Worm (Caenorhabditis elegans) whole organism, young adult: ENCODE results near the gene exc-9.

Experiments
- B0019.2 ChIP-seq: fragments of 200-800 bp; sonication (Bioruptor generic); conservative IDR thresholded peaks from 2 replicates; pipeline ENCODE4 v1.3.6; 2022; ENCODE audit warnings: missing genetic modification reagents, missing genetic modification characterization, missing compliant biosample characterization
- C06A6.2 ChIP-seq: fragments of 200-800 bp; sonication (Bioruptor generic); conservative IDR thresholded peaks from 2 replicates; pipeline ENCODE4 v1.3.6; 2022; ENCODE audit warnings: missing genetic modification characterization, missing compliant biosample characterization
- C17E4.6 ChIP-seq: fragments of 200-800 bp; sonication (Bioruptor generic); IDR thresholded peaks from 2 replicates; pipeline ENCODE4 v1.3.6; 2022; ENCODE audit warnings: missing genetic modification reagents, missing genetic modification characterization, missing compliant biosample characterization
- F33H1.4 ChIP-seq: fragments of 200-800 bp; sonication (Bioruptor generic); IDR thresholded peaks from 2 replicates; pipeline ENCODE4 v1.3.6; 2022; ENCODE audit warnings: missing genetic modification reagents, missing genetic modification characterization, missing compliant biosample characterization
- F52B5.7 ChIP-seq: sonication (generic microtip); optimal IDR thresholded peaks from 2 replicates; lab custom pipeline; 2016; ENCODE audit warnings: mild to moderate bottlenecking, missing genetic modification characterization, missing compliant biosample characterization
- F55B11.4 ChIP-seq: sonication (generic microtip); optimal IDR thresholded peaks from 2 replicates; lab custom pipeline; 2016; ENCODE audit warnings: missing compliant biosample characterization, missing genetic modification characterization, borderline replicate concordance; ENCODE audit not compliant: insufficient read depth
- F57A8.1 ChIP-seq: fragments of 200-800 bp; sonication (Bioruptor generic); optimal IDR thresholded peaks from 2 replicates; lab custom pipeline; 2018; ENCODE audit warnings: mild to moderate bottlenecking, missing genetic modification characterization, moderate library complexity, missing compliant biosample characterization
- T07F8.4 ChIP-seq: sonication (generic microtip); optimal IDR thresholded peaks from 2 replicates; lab custom pipeline; 2016; ENCODE audit warnings: mild to moderate bottlenecking, missing genetic modification characterization, moderate library complexity, missing compliant biosample characterization
- Y53F4B.3 ChIP-seq: fragments of 200-800 bp; sonication (Bioruptor generic); IDR thresholded peaks from 2 replicates; pipeline ENCODE4 v1.3.6; 2022; ENCODE audit warnings: missing genetic modification reagents, missing genetic modification characterization, missing compliant biosample characterization
- Y79H2A.3 ChIP-seq: fragments of 200-800 bp; sonication (Bioruptor generic); conservative IDR thresholded peaks from 2 replicates; pipeline ENCODE4 v1.3.6; 2022; ENCODE audit warnings: missing genetic modification reagents, missing genetic modification characterization, missing compliant biosample characterization
- ZK185.1 ChIP-seq: sonication (generic microtip); optimal IDR thresholded peaks from 2 replicates; lab custom pipeline; 2016; ENCODE audit warnings: mild to moderate bottlenecking, missing genetic modification characterization, missing compliant biosample characterization; ENCODE audit not compliant: poor library complexity, severe bottlenecking
- akir-1 ChIP-seq: fragments of 200-800 bp; sonication (Bioruptor generic); optimal IDR thresholded peaks from 2 replicates; lab custom pipeline; 2018; ENCODE audit warnings: mild to moderate bottlenecking, missing genetic modification characterization, moderate library complexity, missing compliant biosample characterization
- aptf-2 ChIP-seq: fragments of 200-800 bp; sonication (Bioruptor generic); conservative IDR thresholded peaks from 2 replicates; pipeline ENCODE4 v1.3.6; 2022; ENCODE audit warnings: missing genetic modification reagents, missing genetic modification characterization, missing compliant biosample characterization
- attf-3 ChIP-seq: fragments of 200-800 bp; sonication (Bioruptor generic); conservative IDR thresholded peaks from 2 replicates; pipeline ENCODE4 v1.3.6; 2022; ENCODE audit warnings: missing genetic modification reagents, missing genetic modification characterization, missing compliant biosample characterization
- attf-5 ChIP-seq: fragments of 200-800 bp; sonication (Bioruptor generic); optimal IDR thresholded peaks from 2 replicates; lab custom pipeline; 2018; ENCODE audit warnings: mild to moderate bottlenecking, missing genetic modification characterization, missing compliant biosample characterization
- ccch-3 ChIP-seq: fragments of 200-800 bp; sonication (Bioruptor generic); optimal IDR thresholded peaks from 2 replicates; lab custom pipeline; 2018; ENCODE audit warnings: mild to moderate bottlenecking, missing genetic modification characterization, missing compliant biosample characterization
- cebp-1 ChIP-seq, 2 experiments: fragments of 200-800 bp in 1 of 2; sonication (Bioruptor generic) in 1 of 2; sonication (generic microtip) in 1 of 2; IDR thresholded peaks in 1 of 2; optimal IDR thresholded peaks in 1 of 2; 2 replicates each; pipeline versions ENCODE4 v1.3.6 to Lab custom; 2017 to 2022; ENCODE audit warnings: missing compliant biosample characterization in 2 of 2, missing genetic modification characterization in 2 of 2, mild to moderate bottlenecking in 1 of 2, missing genetic modification reagents in 1 of 2, moderate library complexity in 1 of 2
- cebp-2 ChIP-seq: fragments of 200-800 bp; sonication (Bioruptor generic); IDR thresholded peaks from 2 replicates; pipeline ENCODE4 v1.3.6; 2022; ENCODE audit warnings: missing genetic modification characterization, missing compliant biosample characterization
- ceh-27 ChIP-seq: fragments of 200-800 bp; sonication (Bioruptor generic); optimal IDR thresholded peaks from 2 replicates; lab custom pipeline; 2018; ENCODE audit warnings: mild to moderate bottlenecking, missing genetic modification characterization, moderate library complexity, missing compliant biosample characterization
- ceh-40 ChIP-seq: fragments of 200-800 bp; sonication (Bioruptor generic); IDR thresholded peaks from 2 replicates; pipeline ENCODE4 v1.3.6; 2022; ENCODE audit warnings: missing genetic modification characterization, missing compliant biosample characterization
- ceh-58 ChIP-seq: fragments of 200-800 bp; sonication (Bioruptor generic); IDR thresholded peaks from 2 replicates; pipeline ENCODE4 v1.3.6; 2022; ENCODE audit warnings: missing genetic modification characterization, missing compliant biosample characterization
- ceh-79 ChIP-seq: sonication (generic microtip); optimal IDR thresholded peaks from 2 replicates; lab custom pipeline; 2017; ENCODE audit warnings: mild to moderate bottlenecking, missing genetic modification characterization, missing compliant biosample characterization
- die-1 ChIP-seq: sonication (generic microtip); optimal IDR thresholded peaks from 2 replicates; lab custom pipeline; 2016; ENCODE audit warnings: missing genotype, mild to moderate bottlenecking, missing genetic modification characterization, missing compliant biosample characterization
- efl-1 ChIP-seq: fragments of 150-350 bp; optimal IDR thresholded peaks from 2 replicates; lab custom pipeline; 2014; ENCODE audit warnings: missing biosample characterization, missing genetic modification reagents, missing genetic modification characterization
- fkh-3 ChIP-seq: sonication (generic microtip); optimal IDR thresholded peaks from 2 replicates; lab custom pipeline; 2016; ENCODE audit warnings: mild to moderate bottlenecking, missing genetic modification characterization, missing compliant biosample characterization
- hlh-12 ChIP-seq: sonication (generic microtip); optimal IDR thresholded peaks from 2 replicates; lab custom pipeline; 2016; ENCODE audit warnings: missing genetic modification characterization, missing compliant biosample characterization
- hmg-1.2 ChIP-seq: fragments of 200-800 bp; sonication (Bioruptor generic); IDR thresholded peaks from 2 replicates; pipeline ENCODE4 v1.3.6; 2022; ENCODE audit warnings: missing genetic modification reagents, missing genetic modification characterization, missing compliant biosample characterization
- let-607 ChIP-seq, 2 experiments: fragments of 200-800 bp in 1 of 2; sonication (Bioruptor generic) in 1 of 2; sonication (generic microtip) in 1 of 2; optimal IDR thresholded peaks; 2 replicates each; lab custom pipeline; 2016 to 2018; ENCODE audit warnings: mild to moderate bottlenecking in 2 of 2, missing compliant biosample characterization in 2 of 2, missing genetic modification characterization in 2 of 2, moderate library complexity in 2 of 2, missing genotype in 1 of 2
- lin-35 ChIP-seq, 3 experiments: fragments of 150-350 bp in 2 of 3; sonication (generic microtip) in 1 of 3; optimal IDR thresholded peaks; 2 replicates each; lab custom pipeline; 2014 to 2018; ENCODE audit warnings: missing biosample characterization in 3 of 3, missing genetic modification characterization in 3 of 3, missing genetic modification reagents in 3 of 3
- lsl-1 ChIP-seq: fragments of 200-800 bp; sonication (Bioruptor generic); optimal IDR thresholded peaks from 2 replicates; lab custom pipeline; 2018; ENCODE audit warnings: mild to moderate bottlenecking, missing genetic modification characterization, moderate library complexity, missing compliant biosample characterization
- madf-3 ChIP-seq: fragments of 200-800 bp; sonication (Bioruptor generic); IDR thresholded peaks from 2 replicates; pipeline ENCODE4 v1.3.6; 2022; ENCODE audit warnings: missing genetic modification reagents, missing genetic modification characterization, missing compliant biosample characterization
- madf-6 ChIP-seq: fragments of 200-800 bp; sonication (Bioruptor generic); IDR thresholded peaks from 2 replicates; pipeline ENCODE4 v1.3.6; 2022; ENCODE audit warnings: missing genetic modification reagents, missing genetic modification characterization, missing compliant biosample characterization
- nfya-2 ChIP-seq: fragments of 200-800 bp; sonication (Bioruptor generic); IDR thresholded peaks from 2 replicates; pipeline ENCODE4 v1.3.6; 2022; ENCODE audit warnings: missing genetic modification reagents, missing genetic modification characterization, missing compliant biosample characterization
- nfyb-1 ChIP-seq: fragments of 200-800 bp; sonication (Bioruptor generic); IDR thresholded peaks from 2 replicates; pipeline ENCODE4 v1.3.6; 2022; ENCODE audit warnings: missing genetic modification reagents, missing genetic modification characterization, missing compliant biosample characterization
- rcor-1 ChIP-seq: fragments of 200-800 bp; sonication (Bioruptor generic); IDR thresholded peaks from 2 replicates; pipeline ENCODE4 v1.3.6; 2022; ENCODE audit warnings: missing genetic modification reagents, missing genetic modification characterization, missing compliant biosample characterization
- sea-2 ChIP-seq: fragments of 200-800 bp; sonication (Bioruptor generic); IDR thresholded peaks from 2 replicates; pipeline ENCODE4 v1.3.6; 2022; ENCODE audit warnings: missing genetic modification characterization, missing compliant biosample characterization
- snpc-1.1 ChIP-seq: sonication (generic microtip); optimal IDR thresholded peaks from 2 replicates; lab custom pipeline; 2017; ENCODE audit warnings: missing genetic modification characterization, mild to moderate bottlenecking, missing compliant biosample characterization, antibody characterized with exemption, moderate library complexity, missing genotype, missing genetic modification reagents; ENCODE audit not compliant: insufficient read depth
- snpc-3.4 ChIP-seq: sonication (generic microtip); optimal IDR thresholded peaks from 2 replicates; lab custom pipeline; 2017; ENCODE audit warnings: missing genetic modification characterization, mild to moderate bottlenecking, missing compliant biosample characterization, antibody characterized with exemption, moderate library complexity, missing genotype, missing genetic modification reagents
- sptf-2 ChIP-seq: fragments of 200-800 bp; sonication (Bioruptor generic); optimal IDR thresholded peaks from 2 replicates; lab custom pipeline; 2018; ENCODE audit warnings: mild to moderate bottlenecking, missing genetic modification characterization, missing compliant biosample characterization
- tbp1 ChIP-seq: fragments of 200-800 bp; sonication (Bioruptor generic); optimal IDR thresholded peaks from 2 replicates; lab custom pipeline; 2018; ENCODE audit warnings: mild to moderate bottlenecking, missing genetic modification characterization, missing compliant biosample characterization
- unc-62 ChIP-seq: fragments of 150-350 bp; optimal IDR thresholded peaks from 2 replicates; lab custom pipeline; 2014; ENCODE audit warnings: missing biosample characterization, missing genetic modification reagents, missing genetic modification characterization
- xnd-1 ChIP-seq: sonication (generic microtip); optimal IDR thresholded peaks from 2 replicates; lab custom pipeline; 2016; ENCODE audit warnings: missing genotype, missing genetic modification reagents, missing genetic modification characterization, missing compliant biosample characterization
- ztf-22 ChIP-seq: fragments of 200-800 bp; sonication (Bioruptor generic); optimal IDR thresholded peaks from 2 replicates; lab custom pipeline; 2018; ENCODE audit warnings: mild to moderate bottlenecking, missing genetic modification characterization, moderate library complexity, missing compliant biosample characterization
- ztf-28 ChIP-seq: fragments of 200-800 bp; sonication (Bioruptor generic); IDR thresholded peaks from 2 replicates; pipeline ENCODE4 v1.3.6; 2022; ENCODE audit warnings: missing genetic modification reagents, missing genetic modification characterization, missing compliant biosample characterization

Gene exc-9

ce11 chrIV:7906643-7907042 lies 34.2 kb downstream of the exc-9 start:
- TF ChIP-seq let-607 (tag; optimal IDR thresholded peaks at IDR 0.05; lab: Kevin White, UChicago) (no peak), C17E4.6 (GFP tag; lab: Robert Waterston, UW) (no peak), efl-1 (no peak), ZK185.1 (no peak), xnd-1 (tag; lab: Kevin White, UChicago) (no peak), Y53F4B.3 (GFP tag; lab: Robert Waterston, UW) (no peak), Y79H2A.3 (no peak), F57A8.1 (GFP tag; lab: Kevin White, UChicago) (no peak), attf-3 (no peak), F55B11.4 (no peak), unc-62 (GFP tag; lab: Kevin White, UChicago) (no peak), ceh-40 (GFP tag; lab: Robert Waterston, UW) (no peak), F52B5.7 (no peak), ceh-79 (tag; lab: Kevin White, UChicago) (no peak)

- no peak for TF ChIP-seq cebp-1 (GFP tag; IDR thresholded peaks at IDR 0.05; lab: Robert Waterston, UW)
- peak; percentile 29 for TF ChIP-seq cebp-1 (tag; optimal IDR thresholded peaks at IDR 0.05; lab: Kevin White, UChicago)
- no peak for TF ChIP-seq sea-2 (GFP tag; lab: Robert Waterston, UW)
- TF ChIP-seq lin-35 (GFP tag; optimal IDR thresholded peaks at IDR 0.05; lab: Kevin White, UChicago), result peak in 1 of 3 experiments; percentile 63
- TF ChIP-seq nfyb-1 (GFP tag; lab: Robert Waterston, UW), result peak; percentile 52; the same call in 1 of the 2 replicates
- TF ChIP-seq madf-3 (GFP tag; lab: Robert Waterston, UW), result 0 out of 2 replicates have a peak, but pooled peaks have one; percentile 28
- TF ChIP-seq madf-6, result peak; percentile 19; the same call in 1 of the 2 replicates
- peak; percentile 43 for TF ChIP-seq ceh-27
- no peak; the same call in 1 of the 2 replicates for TF ChIP-seq hmg-1.2
Observed at ce11 chrIV:7903359-7903758, 37.5 kb downstream of the exc-9 start, which contains the start of gene C49H3.6. Gene C49H3.6, plus strand, starts transcription at chrIV:7903738.

ce11 chrIV:7902221-7902904 lies 38.5 kb downstream of the exc-9 start, which contains the start of gene arp-11:
Gene arp-11, minus strand, starts transcription at chrIV:7902271.
- TF ChIP-seq sptf-2, result no peak
- TF ChIP-seq F33H1.4 (GFP tag; lab: Robert Waterston, UW), result peak; percentile 26; the same call in 1 of the 2 replicates
- TF ChIP-seq madf-6, result peak; percentile 61; the same call in 1 of the 2 replicates
- peak in 1 of 3 experiments; percentile 49 for TF ChIP-seq lin-35 (GFP tag; optimal IDR thresholded peaks at IDR 0.05; lab: Kevin White, UChicago)
- no peak for TF ChIP-seq ztf-28 (GFP tag; lab: Robert Waterston, UW)
- TF ChIP-seq snpc-3.4 (tag; lab: Kevin White, UChicago), result peak; percentile 11
- no peak for TF ChIP-seq xnd-1 (tag; lab: Kevin White, UChicago)
- TF ChIP-seq ceh-58 (GFP tag; lab: Robert Waterston, UW), result no peak
- no peak for TF ChIP-seq ztf-22 (GFP tag; lab: Kevin White, UChicago)
- TF ChIP-seq ccch-3 (GFP tag; lab: Kevin White, UChicago), result no peak
- no peak for TF ChIP-seq B0019.2 (GFP tag; lab: Robert Waterston, UW)
- no peak for TF ChIP-seq cebp-2 (GFP tag; lab: Robert Waterston, UW)
- TF ChIP-seq akir-1, result no peak
- TF ChIP-seq ceh-27, result peak; percentile 30
- TF ChIP-seq fkh-3 (tag; lab: Kevin White, UChicago), result no peak
- no peak for TF ChIP-seq C06A6.2
- no peak for TF ChIP-seq nfya-2 (GFP tag; lab: Robert Waterston, UW)
- no peak for TF ChIP-seq T07F8.4 (tag; lab: Kevin White, UChicago)
- peak in 1 of 2 experiments; percentile 1 for TF ChIP-seq let-607 (tag; optimal IDR thresholded peaks at IDR 0.05; lab: Kevin White, UChicago)
- TF ChIP-seq rcor-1 (GFP tag; lab: Robert Waterston, UW), result no peak
- no peak for TF ChIP-seq aptf-2 (GFP tag; lab: Robert Waterston, UW)
- TF ChIP-seq snpc-1.1 (tag; lab: Kevin White, UChicago), result no peak
- TF ChIP-seq hlh-12 (tag; lab: Kevin White, UChicago), result no peak
- peak; percentile 65 for TF ChIP-seq lsl-1 (GFP tag; lab: Kevin White, UChicago)
- peak; percentile 45 for TF ChIP-seq tbp1
- TF ChIP-seq die-1 (tag; lab: Kevin White, UChicago), result no peak
- peak; percentile 84 for TF ChIP-seq attf-5
